Worm (Caenorhabditis elegans) whole organism, young adult: Measurements from ENCODE around the gene C08E3.1.

Experiments
- F55B11.4 ChIP-seq: sonication (generic microtip); optimal IDR thresholded peaks from 2 replicates; lab custom pipeline; 2016; ENCODE audit warnings: missing compliant biosample characterization, missing genetic modification characterization, borderline replicate concordance; ENCODE audit not compliant: insufficient read depth
- T26A5.8 ChIP-seq: sonication (generic microtip); optimal IDR thresholded peaks from 2 replicates; lab custom pipeline; 2016; ENCODE audit warnings: missing genetic modification characterization, missing compliant biosample characterization
- attf-6 ChIP-seq: fragments of 200-800 bp; sonication (Bioruptor generic); IDR thresholded peaks from 2 replicates; pipeline ENCODE4 v1.3.6; 2022; ENCODE audit warnings: missing genetic modification reagents, missing genetic modification characterization, missing compliant biosample characterization
- egrh-3 ChIP-seq: fragments of 200-800 bp; sonication (Bioruptor generic); IDR thresholded peaks from 2 replicates; pipeline ENCODE4 v1.3.6; 2022; ENCODE audit warnings: missing genetic modification reagents, missing genetic modification characterization, missing compliant biosample characterization
- hsf-1 ChIP-seq: fragments of 200-800 bp; sonication (Bioruptor generic); IDR thresholded peaks from 2 replicates; pipeline ENCODE4 v1.3.6; 2022; ENCODE audit warnings: missing genetic modification reagents, missing genetic modification characterization, missing compliant biosample characterization
- lin-35 ChIP-seq, 3 experiments: fragments of 150-350 bp in 2 of 3; sonication (generic microtip) in 1 of 3; optimal IDR thresholded peaks; 2 replicates each; lab custom pipeline; 2014 to 2018; ENCODE audit warnings: missing biosample characterization in 3 of 3, missing genetic modification characterization in 3 of 3, missing genetic modification reagents in 3 of 3
- madf-6 ChIP-seq: fragments of 200-800 bp; sonication (Bioruptor generic); IDR thresholded peaks from 2 replicates; pipeline ENCODE4 v1.3.6; 2022; ENCODE audit warnings: missing genetic modification reagents, missing genetic modification characterization, missing compliant biosample characterization
- mcd-1 ChIP-seq: fragments of 200-800 bp; sonication (Bioruptor generic); IDR thresholded peaks from 2 replicates; pipeline ENCODE4 v1.3.6; 2022; ENCODE audit warnings: missing genetic modification reagents, missing genetic modification characterization, missing compliant biosample characterization
- nhr-80 ChIP-seq: sonication (generic microtip); optimal IDR thresholded peaks from 2 replicates; lab custom pipeline; 2016; ENCODE audit warnings: missing genetic modification characterization, missing compliant biosample characterization
- pha-4 ChIP-seq: fragments of 150-350 bp; sonication (generic microtip); optimal IDR thresholded peaks from 2 replicates; lab custom pipeline; 2014; ENCODE audit warnings: missing biosample characterization, missing genetic modification reagents, missing genetic modification characterization
- rec-8 ChIP-seq, 2 experiments: sonication (generic microtip); optimal IDR thresholded peaks; 2 replicates each; lab custom pipeline; 2016; ENCODE audit warnings: mild to moderate bottlenecking in 2 of 2, missing genetic modification characterization in 2 of 2, missing genetic modification reagents in 2 of 2, missing genotype in 2 of 2, missing biosample characterization in 1 of 2, missing compliant biosample characterization in 1 of 2, moderate library complexity in 1 of 2
- ztf-18 ChIP-seq: sonication (generic microtip); optimal IDR thresholded peaks from 2 replicates; lab custom pipeline; 2016; ENCODE audit warnings: missing genotype, mild to moderate bottlenecking, missing genetic modification characterization, missing compliant biosample characterization
- ztf-26 ChIP-seq: sonication (generic microtip); optimal IDR thresholded peaks from 2 replicates; lab custom pipeline; 2017; ENCODE audit warnings: missing genetic modification characterization, missing compliant biosample characterization

ce11 chrII:1607575-1607974, 26.0 kb upstream of the C08E3.1 start:
- TF ChIP-seq madf-6 (GFP tag; lab: Robert Waterston, UW) (no peak), nhr-80 (tag; lab: Kevin White, UChicago) (peak; percentile 40), ztf-18 (tag; lab: Kevin White, UChicago) (no peak), T26A5.8 (no peak), lin-35 (GFP tag; optimal IDR thresholded peaks at IDR 0.05; lab: Kevin White, UChicago) (no peak), rec-8 (tag; optimal IDR thresholded peaks at IDR 0.05; lab: Kevin White, UChicago) (no peak), egrh-3 (GFP tag; lab: Robert Waterston, UW) (no peak), mcd-1 (GFP tag; lab: Robert Waterston, UW) (no peak), F55B11.4 (tag; lab: Kevin White, UChicago) (no peak), hsf-1 (no peak), ztf-26 (tag; lab: Kevin White, UChicago) (no peak), attf-6 (GFP tag; lab: Robert Waterston, UW) (no peak), pha-4 (tag; lab: Kevin White, UChicago) (no peak)
